Fruit fly (Drosophila melanogaster): Measurements from ENCODE around the gene CG14052.

DNA sequence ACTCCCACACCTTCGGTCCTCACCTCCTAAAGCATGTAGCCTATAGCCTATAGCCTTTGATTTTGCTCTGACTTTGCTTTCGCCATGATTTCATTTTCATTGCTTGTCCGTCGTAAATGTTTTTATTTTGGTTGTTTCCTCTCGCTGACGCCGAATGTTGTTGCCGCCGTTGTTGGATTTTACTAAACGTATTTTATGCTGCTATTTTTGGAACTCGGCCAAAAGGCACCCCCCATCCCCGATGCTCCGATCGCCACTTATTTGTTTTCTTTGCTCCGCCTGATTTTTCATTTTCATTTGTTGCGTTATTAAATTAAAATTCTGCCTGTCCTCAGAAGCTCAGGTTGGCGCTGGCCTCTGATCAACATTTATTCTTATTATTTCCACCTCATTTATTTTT is 4.3 kb upstream of the CG14052 start:
- no peak for TF ChIP-seq gl (tag; optimal IDR thresholded peaks at IDR 0.05)
- TF ChIP-seq CG10348 (GFP tag; IDR thresholded peaks at IDR 0.05): no peak
- no peak for TF ChIP-seq EcR (GFP tag; optimal IDR thresholded peaks at IDR 0.05)
- TF ChIP-seq CG14655 (GFP tag; optimal IDR thresholded peaks at IDR 0.05): no peak
- TF ChIP-seq CG8301 (tag; optimal IDR thresholded peaks at IDR 0.05): no peak
- TF ChIP-seq CG12605 (GFP tag; IDR thresholded peaks at IDR 0.05): no peak
- no peak for TF ChIP-seq CG17806 (tag; optimal IDR thresholded peaks at IDR 0.05)
- no peak for TF ChIP-seq CG13204 (GFP tag; optimal IDR thresholded peaks at IDR 0.05)
- no peak for TF ChIP-seq rn (GFP tag; IDR thresholded peaks at IDR 0.05)
